Worm (Caenorhabditis elegans) whole organism, L4 larva: ENCODE data around the gene nas-31.
A peak's percentile ranks its signal among the peaks of the same experiment; 100 is the strongest.

Source experiments
- F37D6.2 ChIP-seq: sonication (generic microtip); optimal IDR thresholded peaks from 2 replicates; lab custom pipeline; 2016; ENCODE audit warnings: mild to moderate bottlenecking, missing genetic modification characterization, missing compliant biosample characterization
- T20F7.1 ChIP-seq: fragments of 200-800 bp; sonication (Bioruptor generic); optimal IDR thresholded peaks from 2 replicates; lab custom pipeline; 2018; ENCODE audit warnings: mild to moderate bottlenecking, missing genetic modification characterization, missing compliant biosample characterization
- Y105C5A.15 ChIP-seq: fragments of 200-800 bp; sonication (Bioruptor generic); IDR thresholded peaks from 2 replicates; pipeline ENCODE4 v1.3.6; 2022; ENCODE audit warnings: missing genetic modification characterization, missing compliant biosample characterization
- Y48G9A.11 ChIP-seq: fragments of 200-800 bp; sonication (Bioruptor generic); IDR thresholded peaks from 2 replicates; pipeline ENCODE4 v1.3.6; 2022; ENCODE audit warnings: missing genetic modification reagents, missing genetic modification characterization, missing compliant biosample characterization
- Y75B8A.6 ChIP-seq: fragments of 200-800 bp; sonication (Bioruptor generic); IDR thresholded peaks from 2 replicates; pipeline ENCODE4 v1.3.6; 2022; ENCODE audit warnings: missing genetic modification reagents, missing genetic modification characterization, missing compliant biosample characterization
- ZK337.2 ChIP-seq: fragments of 200-800 bp; sonication (Bioruptor generic); IDR thresholded peaks from 2 replicates; pipeline ENCODE4 v1.3.6; 2022; ENCODE audit warnings: missing genetic modification reagents, missing genetic modification characterization, missing compliant biosample characterization
- ZK546.5 ChIP-seq, 2 experiments: sonication (generic microtip); optimal IDR thresholded peaks; 2 replicates each; lab custom pipeline; 2017; ENCODE audit warnings: missing biosample characterization in 2 of 2, missing genetic modification characterization in 2 of 2
- aha-1 ChIP-seq: fragments of 150-350 bp; peaks from one replicate; lab custom pipeline; 2014; ENCODE audit warnings: missing biosample characterization, missing genetic modification characterization
- aly-2 ChIP-seq: sonication (generic microtip); optimal IDR thresholded peaks from 2 replicates; lab custom pipeline; 2018; ENCODE audit warnings: missing biosample characterization, missing genetic modification characterization
- ceh-28 ChIP-seq: fragments of 150-350 bp; optimal IDR thresholded peaks from 2 replicates; lab custom pipeline; 2014; ENCODE audit warnings: missing biosample characterization, missing genetic modification reagents, missing genetic modification characterization
- ceh-32 ChIP-seq: sonication (generic microtip); optimal IDR thresholded peaks from 2 replicates; lab custom pipeline; 2016; ENCODE audit warnings: mild to moderate bottlenecking, missing genetic modification characterization, missing compliant biosample characterization; ENCODE audit not compliant: poor library complexity
- ceh-44 ChIP-seq: fragments of 200-800 bp; sonication (Bioruptor generic); IDR thresholded peaks from 2 replicates; pipeline ENCODE4 v1.3.6; 2022; ENCODE audit warnings: missing genetic modification reagents, missing genetic modification characterization, missing compliant biosample characterization
- ceh-62 ChIP-seq: sonication (generic microtip); optimal IDR thresholded peaks from 2 replicates; lab custom pipeline; 2017; ENCODE audit warnings: missing biosample characterization, missing genetic modification characterization
- ces-1 ChIP-seq: fragments of 150-350 bp; sonication (generic microtip); optimal IDR thresholded peaks from 4 replicates; lab custom pipeline; 2014; ENCODE audit warnings: missing biosample characterization, missing genetic modification reagents, missing genetic modification characterization
- ctbp-1 ChIP-seq: fragments of 200-800 bp; sonication (Bioruptor generic); IDR thresholded peaks from 2 replicates; pipeline ENCODE4 v1.3.6; 2022; ENCODE audit warnings: missing genetic modification reagents, missing genetic modification characterization, missing compliant biosample characterization
- daf-8 ChIP-seq: fragments of 200-800 bp; sonication (Bioruptor generic); IDR thresholded peaks from 2 replicates; pipeline ENCODE4 v1.3.6; 2022; ENCODE audit warnings: missing genetic modification characterization, missing compliant biosample characterization
- dmd-8 ChIP-seq: fragments of 200-800 bp; sonication (Bioruptor generic); IDR thresholded peaks from 2 replicates; pipeline ENCODE4 v1.3.6; 2022; ENCODE audit warnings: missing genetic modification characterization, missing compliant biosample characterization
- dmd-9 ChIP-seq: fragments of 200-800 bp; sonication (Bioruptor generic); IDR thresholded peaks from 2 replicates; pipeline ENCODE4 v1.3.6; 2022; ENCODE audit warnings: missing genetic modification reagents, missing genetic modification characterization, missing compliant biosample characterization
- duxl-1 ChIP-seq: sonication (generic microtip); optimal IDR thresholded peaks from 2 replicates; lab custom pipeline; 2016; ENCODE audit warnings: mild to moderate bottlenecking, missing genetic modification characterization, moderate library complexity, missing compliant biosample characterization; ENCODE audit not compliant: poor library complexity
- egl-27 ChIP-seq: sonication (generic microtip); optimal IDR thresholded peaks from 3 replicates; lab custom pipeline; 2017; ENCODE audit warnings: missing biosample characterization, missing genetic modification reagents, missing genetic modification characterization
- egl-43 ChIP-seq: fragments of 200-800 bp; sonication (Bioruptor generic); IDR thresholded peaks from 2 replicates; pipeline ENCODE4 v1.3.6; 2022; ENCODE audit warnings: missing genetic modification reagents, missing genetic modification characterization, missing compliant biosample characterization
- fkh-10 ChIP-seq: fragments of 150-350 bp; optimal IDR thresholded peaks from 2 replicates; lab custom pipeline; 2014; ENCODE audit warnings: missing biosample characterization, missing genetic modification reagents, missing genetic modification characterization
- fos-1 ChIP-seq: fragments of 150-350 bp; optimal IDR thresholded peaks from 2 replicates; lab custom pipeline; 2014; ENCODE audit warnings: missing biosample characterization, missing genetic modification characterization
- gei-8 ChIP-seq: fragments of 200-800 bp; sonication (Bioruptor generic); optimal IDR thresholded peaks from 2 replicates; lab custom pipeline; 2018; ENCODE audit warnings: mild to moderate bottlenecking, missing genetic modification characterization, missing compliant biosample characterization
- hif-1 ChIP-seq, 2 experiments: sonication (generic microtip); optimal IDR thresholded peaks; 2 replicates each; lab custom pipeline; 2016 to 2017; ENCODE audit warnings: missing compliant biosample characterization in 2 of 2, missing genetic modification characterization in 2 of 2, missing genetic modification reagents in 2 of 2, missing genotype in 2 of 2, mild to moderate bottlenecking in 1 of 2
- hlh-11 ChIP-seq: fragments of 200-800 bp; sonication (Bioruptor generic); optimal IDR thresholded peaks from 2 replicates; lab custom pipeline; 2018; ENCODE audit warnings: mild to moderate bottlenecking, missing genetic modification characterization, missing compliant biosample characterization
- jun-1 ChIP-seq: fragments of 150-350 bp; optimal IDR thresholded peaks from 2 replicates; lab custom pipeline; 2014; ENCODE audit warnings: missing biosample characterization, missing genetic modification reagents, missing genetic modification characterization
- lin-1 ChIP-seq: fragments of 200-800 bp; sonication (Bioruptor generic); IDR thresholded peaks from 2 replicates; pipeline ENCODE4 v1.3.6; 2022; ENCODE audit warnings: missing genetic modification reagents, missing genetic modification characterization, missing compliant biosample characterization
- lin-13 ChIP-seq: fragments of 150-350 bp; optimal IDR thresholded peaks from 2 replicates; lab custom pipeline; 2014; ENCODE audit warnings: missing biosample characterization, missing genetic modification reagents, missing genetic modification characterization
- lin-15B ChIP-seq: fragments of 150-350 bp; sonication (generic microtip); optimal IDR thresholded peaks from 3 replicates; lab custom pipeline; 2014; ENCODE audit warnings: missing biosample characterization, missing genetic modification characterization
- lin-38 ChIP-seq: fragments of 200-800 bp; sonication (Bioruptor generic); IDR thresholded peaks from 2 replicates; pipeline ENCODE4 v1.3.6; 2022; ENCODE audit warnings: missing genetic modification reagents, missing genetic modification characterization, missing compliant biosample characterization
- lin-39 ChIP-seq: fragments of 150-350 bp; optimal IDR thresholded peaks from 2 replicates; lab custom pipeline; 2014; ENCODE audit warnings: missing biosample characterization, missing genetic modification reagents, missing genetic modification characterization
- lir-3 ChIP-seq: sonication (generic microtip); optimal IDR thresholded peaks from 2 replicates; lab custom pipeline; 2016; ENCODE audit warnings: mild to moderate bottlenecking, missing genetic modification characterization, missing compliant biosample characterization
- lsy-2 ChIP-seq, 2 experiments: fragments of 150-350 bp in 1 of 2; sonication (generic microtip) in 1 of 2; optimal IDR thresholded peaks; 2 replicates each; lab custom pipeline; 2014 to 2017; ENCODE audit warnings: missing biosample characterization in 2 of 2, missing genetic modification characterization in 2 of 2
- mdl-1 ChIP-seq, 2 experiments: fragments of 150-350 bp in 1 of 2; sonication (generic microtip) in 1 of 2; optimal IDR thresholded peaks; 2 replicates each; lab custom pipeline; 2014 to 2017; ENCODE audit warnings: missing biosample characterization in 2 of 2, missing genetic modification characterization in 2 of 2
- mep-1 ChIP-seq: fragments of 150-350 bp; sonication (generic microtip); optimal IDR thresholded peaks from 3 replicates; lab custom pipeline; 2014; ENCODE audit warnings: missing biosample characterization, missing genetic modification characterization
- mes-2 ChIP-seq: sonication (generic microtip); optimal IDR thresholded peaks from 2 replicates; lab custom pipeline; 2016; ENCODE audit warnings: missing genotype, mild to moderate bottlenecking, missing genetic modification characterization, missing compliant biosample characterization; ENCODE audit not compliant: poor library complexity, severe bottlenecking
- nhr-111 ChIP-seq: fragments of 200-800 bp; sonication (Bioruptor generic); optimal IDR thresholded peaks from 2 replicates; lab custom pipeline; 2018; ENCODE audit warnings: mild to moderate bottlenecking, missing genetic modification characterization, missing compliant biosample characterization
- nhr-237 ChIP-seq: sonication (generic microtip); optimal IDR thresholded peaks from 2 replicates; lab custom pipeline; 2017; ENCODE audit warnings: missing biosample characterization, missing genetic modification characterization
- nhr-42 ChIP-seq: fragments of 200-800 bp; sonication (Bioruptor generic); IDR thresholded peaks from 2 replicates; pipeline ENCODE4 v1.3.6; 2022; ENCODE audit warnings: missing genetic modification characterization, missing compliant biosample characterization
- nhr-48 ChIP-seq: sonication (generic microtip); optimal IDR thresholded peaks from 2 replicates; lab custom pipeline; 2016; ENCODE audit warnings: mild to moderate bottlenecking, missing genetic modification characterization, missing compliant biosample characterization
- nhr-6 ChIP-seq: fragments of 150-350 bp; optimal IDR thresholded peaks from 2 replicates; lab custom pipeline; 2014; ENCODE audit warnings: missing biosample characterization, missing genetic modification characterization
- nhr-77 ChIP-seq: fragments of 150-350 bp; optimal IDR thresholded peaks from 2 replicates; lab custom pipeline; 2014; ENCODE audit warnings: missing biosample characterization, missing genetic modification characterization
- pha-4 ChIP-seq, 2 experiments: fragments of 150-350 bp in 1 of 2; fragments of 200-800 bp in 1 of 2; sonication (Bioruptor generic) in 1 of 2; IDR thresholded peaks in 1 of 2; optimal IDR thresholded peaks in 1 of 2; 2 replicates each; pipeline versions ENCODE4 v1.3.6 to Lab custom; 2014 to 2022; ENCODE audit warnings: missing genetic modification characterization in 2 of 2, missing genetic modification reagents in 2 of 2, missing biosample characterization in 1 of 2, missing compliant biosample characterization in 1 of 2
- php-3 ChIP-seq: fragments of 200-800 bp; sonication (Bioruptor generic); IDR thresholded peaks from 2 replicates; pipeline ENCODE4 v1.3.6; 2022; ENCODE audit warnings: missing genetic modification reagents, missing genetic modification characterization, missing compliant biosample characterization
- sdz-12 ChIP-seq: fragments of 200-800 bp; sonication (Bioruptor generic); optimal IDR thresholded peaks from 2 replicates; lab custom pipeline; 2018; ENCODE audit warnings: mild to moderate bottlenecking, missing genetic modification characterization, missing compliant biosample characterization
- snpc-1.2 ChIP-seq: fragments of 200-800 bp; sonication (Bioruptor generic); IDR thresholded peaks from 2 replicates; pipeline ENCODE4 v1.3.6; 2022; ENCODE audit warnings: missing genetic modification reagents, missing genetic modification characterization, missing compliant biosample characterization
- tag-97 ChIP-seq: fragments of 200-800 bp; sonication (Bioruptor generic); IDR thresholded peaks from 2 replicates; pipeline ENCODE4 v1.3.6; 2022; ENCODE audit warnings: missing genetic modification characterization, missing compliant biosample characterization
- tra-1 ChIP-seq: fragments of 200-800 bp; sonication (Bioruptor generic); IDR thresholded peaks from 2 replicates; pipeline ENCODE4 v1.3.6; 2022; ENCODE audit warnings: missing genetic modification reagents, missing genetic modification characterization, missing compliant biosample characterization
- zfp-2 ChIP-seq: sonication (generic microtip); optimal IDR thresholded peaks from 2 replicates; lab custom pipeline; 2016; ENCODE audit warnings: mild to moderate bottlenecking, missing genetic modification characterization, missing compliant biosample characterization
- zip-2 ChIP-seq: fragments of 150-350 bp; optimal IDR thresholded peaks from 2 replicates; lab custom pipeline; 2014; ENCODE audit warnings: missing biosample characterization, missing genetic modification characterization

The nas-31 gene

DNA sequence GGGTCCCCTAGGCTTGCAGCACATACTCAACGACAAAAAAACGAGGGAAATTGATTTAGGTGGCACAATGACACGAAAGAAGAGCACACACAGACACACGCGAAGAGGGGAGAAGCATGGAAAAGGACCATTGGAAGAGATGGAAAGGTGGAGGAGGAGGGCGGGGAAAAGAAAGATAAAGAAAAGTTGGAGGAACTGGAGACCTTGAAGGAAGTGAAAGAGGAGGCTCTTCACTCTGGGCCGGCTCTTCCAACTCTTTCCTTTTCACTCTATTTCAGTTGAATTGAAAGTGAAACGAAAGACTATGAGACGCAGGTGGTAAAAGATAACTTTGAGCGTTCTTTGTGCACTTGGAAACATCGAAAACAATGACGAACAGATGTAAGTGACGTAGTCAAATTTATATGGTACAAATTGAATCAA, 39.8 kb upstream of the nas-31 start (continued):
- TF ChIP-seq daf-8 (no peak), nhr-77 (tag; lab: Kevin White, UChicago) (no peak), dmd-8 (GFP tag; lab: Robert Waterston, UW) (no peak), tag-97 (GFP tag; lab: Robert Waterston, UW) (no peak), aha-1 (no peak), mdl-1 (tag; optimal IDR thresholded peaks at IDR 0.05; lab: Kevin White, UChicago) (peak in 1 of 2 experiments; percentile 2), snpc-1.2 (GFP tag; lab: Robert Waterston, UW) (no peak), ceh-44 (GFP tag; lab: Robert Waterston, UW) (no peak), egl-43 (0 out of 2 replicates have a peak, but pooled peaks have one; percentile 50), lsy-2 (tag; optimal IDR thresholded peaks at IDR 0.05; lab: Kevin White, UChicago) (peak; percentile 24 to 57), tra-1 (no peak; the same call in none of the 2 replicates), lin-13 (GFP tag; lab: Kevin White, UChicago) (peak; percentile 35), ces-1 (GFP tag; lab: Kevin White, UChicago) (peak; percentile 68), mep-1 (tag; lab: Kevin White, UChicago) (peak; percentile 60), dmd-9 (GFP tag; lab: Robert Waterston, UW) (no peak), lir-3 (tag; lab: Kevin White, UChicago) (no peak), lin-15B (tag; lab: Kevin White, UChicago) (no peak), fkh-10 (peak; percentile 89), ZK546.5 (tag; optimal IDR thresholded peaks at IDR 0.05; lab: Kevin White, UChicago) (no peak), jun-1 (tag; lab: Kevin White, UChicago) (no peak), nhr-111 (GFP tag; lab: Kevin White, UChicago) (no peak), zip-2 (tag; lab: Kevin White, UChicago) (no peak), sdz-12 (GFP tag; lab: Kevin White, UChicago) (no peak), duxl-1 (tag; lab: Kevin White, UChicago) (no peak), pha-4 (GFP tag; IDR thresholded peaks at IDR 0.05; lab: Robert Waterston, UW) (no peak), pha-4 (tag; optimal IDR thresholded peaks at IDR 0.05; lab: Kevin White, UChicago) (no peak), mes-2 (tag; lab: Kevin White, UChicago) (peak; percentile 7), nhr-48 (tag; lab: Kevin White, UChicago) (peak; percentile 40), ceh-28 (tag; lab: Kevin White, UChicago) (no peak), ZK337.2 (GFP tag; lab: Robert Waterston, UW) (no peak), fos-1 (tag; lab: Kevin White, UChicago) (no peak), ceh-32 (no peak), php-3 (GFP tag; lab: Robert Waterston, UW) (no peak), Y48G9A.11 (GFP tag; lab: Robert Waterston, UW) (no peak), Y75B8A.6 (GFP tag; lab: Robert Waterston, UW) (no peak), T20F7.1 (GFP tag; lab: Kevin White, UChicago) (peak; percentile 25), ctbp-1 (GFP tag; lab: Robert Waterston, UW) (peak; percentile 84), nhr-237 (tag; lab: Kevin White, UChicago) (no peak), F37D6.2 (peak; percentile 60), Y105C5A.15 (GFP tag; lab: Robert Waterston, UW) (no peak), lin-1 (no peak), nhr-42 (GFP tag; lab: Robert Waterston, UW) (peak; percentile 65; the same call in 1 of the 2 replicates), hif-1 (tag; optimal IDR thresholded peaks at IDR 0.05; lab: Kevin White, UChicago) (peak in 1 of 2 experiments; percentile 66), nhr-6 (tag; lab: Kevin White, UChicago) (no peak), lin-38 (GFP tag; lab: Robert Waterston, UW) (peak; percentile 60), egl-27 (tag; lab: Kevin White, UChicago) (no peak), zfp-2 (tag; lab: Kevin White, UChicago) (no peak), gei-8 (GFP tag; lab: Kevin White, UChicago) (no peak), ceh-62 (tag; lab: Kevin White, UChicago) (no peak), aly-2 (tag; lab: Kevin White, UChicago) (no peak), hlh-11 (peak; percentile 84), lin-39 (tag; lab: Kevin White, UChicago) (no peak)
